Worm (Caenorhabditis elegans) whole organism, midembryonic: ENCODE measurements around the gene crn-6.

Experiments
- T22C8.4 ChIP-seq: fragments of 200-800 bp; sonication (Bioruptor generic); IDR thresholded peaks from 2 replicates; pipeline ENCODE4 v1.3.6; 2022; ENCODE audit warnings: missing genetic modification characterization, missing compliant biosample characterization
- cog-1 ChIP-seq: sonication (generic microtip); optimal IDR thresholded peaks from 2 replicates; lab custom pipeline; 2016; ENCODE audit warnings: missing genetic modification characterization, missing compliant biosample characterization
- flt-1 ChIP-seq: fragments of 200-800 bp; sonication (Bioruptor generic); IDR thresholded peaks from 2 replicates; pipeline ENCODE4 v1.3.6; 2022; ENCODE audit warnings: missing genetic modification characterization, missing compliant biosample characterization
- klf-2 ChIP-seq: fragments of 200-800 bp; sonication (Bioruptor generic); conservative IDR thresholded peaks from 2 replicates; pipeline ENCODE4 v1.3.6; 2022; ENCODE audit warnings: missing genetic modification reagents, missing genetic modification characterization, missing compliant biosample characterization
- med-1 ChIP-seq: sonication (generic microtip); optimal IDR thresholded peaks from 2 replicates; lab custom pipeline; 2017; ENCODE audit warnings: missing genetic modification characterization, mild to moderate bottlenecking, missing compliant biosample characterization, antibody characterized with exemption, missing genetic modification reagents; ENCODE audit not compliant: insufficient read depth
- ref-1 ChIP-seq: fragments of 200-800 bp; sonication (Bioruptor generic); conservative IDR thresholded peaks from 2 replicates; pipeline ENCODE4 v1.3.6; 2022; ENCODE audit warnings: missing genetic modification reagents, missing genetic modification characterization, missing compliant biosample characterization
- tab-1 ChIP-seq: fragments of 200-800 bp; sonication (Bioruptor generic); IDR thresholded peaks from 2 replicates; pipeline ENCODE4 v1.3.6; 2022; ENCODE audit warnings: missing genetic modification characterization, missing compliant biosample characterization
- ztf-23 ChIP-seq: fragments of 200-800 bp; sonication (Bioruptor generic); IDR thresholded peaks from 2 replicates; pipeline ENCODE4 v1.3.6; 2022; ENCODE audit warnings: missing genetic modification reagents, missing genetic modification characterization, missing compliant biosample characterization
- ztf-29 ChIP-seq: fragments of 200-800 bp; sonication (Bioruptor generic); IDR thresholded peaks from 2 replicates; pipeline ENCODE4 v1.3.6; 2022; ENCODE audit warnings: missing genetic modification reagents, missing genetic modification characterization, missing compliant biosample characterization

Gene crn-6

DNA sequence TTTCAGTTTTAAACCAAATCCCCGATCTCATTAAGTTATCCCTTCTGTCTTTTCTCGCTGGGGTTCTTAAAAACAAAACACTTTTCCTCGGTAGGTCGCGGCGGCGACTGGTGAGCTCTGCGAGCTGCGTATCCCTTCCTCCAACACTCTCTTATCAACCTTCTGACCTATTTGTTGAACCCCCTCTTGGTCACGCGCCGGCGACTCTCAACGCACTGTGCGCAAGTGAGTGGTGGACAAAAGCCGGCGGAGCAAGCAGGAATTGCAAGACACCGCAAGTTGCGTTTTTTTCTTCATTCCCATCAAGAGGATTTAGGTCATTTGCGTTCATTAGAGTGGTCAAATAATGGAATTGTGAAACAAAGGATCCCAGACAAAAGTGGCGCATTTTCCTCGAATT is 13.3 kb upstream of the crn-6 start:
- no peak for TF ChIP-seq cog-1 (tag; lab: Kevin White, UChicago)

DNA sequence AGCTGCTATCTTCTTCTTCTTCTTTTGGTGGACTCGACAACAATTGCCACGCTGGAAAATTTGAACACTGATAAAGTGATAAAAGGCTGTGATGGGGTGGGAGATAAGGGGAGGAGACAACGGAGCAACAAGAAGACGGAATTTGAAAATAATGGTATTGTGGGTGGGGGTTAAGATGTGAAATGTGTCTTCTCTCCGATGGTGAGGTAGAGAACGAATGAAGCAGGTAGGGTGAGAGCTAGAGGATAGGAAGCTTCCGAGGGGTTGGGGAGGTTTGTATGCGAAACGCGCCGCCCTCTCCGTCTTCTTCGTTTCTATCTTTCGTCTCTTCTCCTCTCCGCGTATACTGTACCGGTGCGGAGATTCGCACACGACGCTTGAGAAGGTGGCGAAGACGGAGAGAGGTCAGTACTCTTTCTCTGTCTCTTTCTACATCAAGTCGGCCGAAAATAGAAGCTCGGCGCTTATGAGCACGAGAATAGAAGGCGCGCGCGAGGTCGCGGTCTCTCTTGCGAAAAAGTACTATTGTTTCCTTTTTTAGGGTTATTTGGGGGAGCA is 11.6 kb upstream of the crn-6 start, which contains the start of gene chtb-1:
Gene chtb-1 (minus strand): TSS at position 51 of the 558 bp plus-strand sequence.
- no peak for TF ChIP-seq ztf-29
- no peak for TF ChIP-seq klf-2
- TF ChIP-seq ztf-23 (GFP tag; lab: Robert Waterston, UW) = no peak
- TF ChIP-seq med-1 = no peak
- TF ChIP-seq flt-1 (GFP tag; lab: Robert Waterston, UW) = no peak
- TF ChIP-seq ref-1 (GFP tag; lab: Robert Waterston, UW) = no peak
- no peak for TF ChIP-seq cog-1 (tag; lab: Kevin White, UChicago)

- no peak for TF ChIP-seq tab-1
- no peak for TF ChIP-seq ztf-23 (GFP tag; lab: Robert Waterston, UW)
- no peak for TF ChIP-seq med-1
- TF ChIP-seq T22C8.4 (GFP tag; lab: Robert Waterston, UW) = no peak
- no peak for TF ChIP-seq ztf-29
- TF ChIP-seq ref-1 (GFP tag; lab: Robert Waterston, UW) = no peak
- no peak for TF ChIP-seq flt-1 (GFP tag; lab: Robert Waterston, UW)
- TF ChIP-seq cog-1 (tag; lab: Kevin White, UChicago) = no peak
- TF ChIP-seq klf-2 = no peak
These were observed 8.0 kb upstream of the crn-6 start, which contains the start of gene K04H4.5 for ce11 chrIII:9359060-9359459. Gene K04H4.5, plus strand, starts transcription at chrIII:9359360.

DNA sequence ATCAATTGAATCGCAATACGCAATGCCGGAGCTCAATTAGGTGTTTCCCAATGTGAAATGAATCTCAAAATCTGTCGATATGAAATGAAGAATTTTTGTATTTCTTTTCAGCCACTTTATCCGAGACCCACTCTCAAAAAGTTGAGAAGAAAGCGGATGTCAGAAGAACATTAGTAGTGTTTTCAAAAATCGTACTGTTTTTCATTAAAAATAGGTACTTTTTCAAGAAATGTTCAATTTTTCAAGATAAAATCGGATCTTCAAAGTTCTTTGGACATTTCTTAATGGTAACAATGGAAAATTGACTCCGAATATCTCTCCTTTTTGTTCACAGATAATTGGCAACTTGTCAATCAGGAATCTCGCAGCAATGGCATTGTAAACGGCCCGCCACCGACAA is 5.8 kb upstream of the crn-6 start, which contains the start of gene flp-25:
Gene flp-25 (plus strand): TSS at position 301 of the 400 bp plus-strand sequence.
- TF ChIP-seq med-1 (no peak), flt-1 (GFP tag; lab: Robert Waterston, UW) (no peak), tab-1 (no peak), ref-1 (GFP tag; lab: Robert Waterston, UW) (no peak), klf-2 (no peak), ztf-29 (no peak), T22C8.4 (GFP tag; lab: Robert Waterston, UW) (no peak), cog-1 (tag; lab: Kevin White, UChicago) (no peak), ztf-23 (GFP tag; lab: Robert Waterston, UW) (no peak)

DNA sequence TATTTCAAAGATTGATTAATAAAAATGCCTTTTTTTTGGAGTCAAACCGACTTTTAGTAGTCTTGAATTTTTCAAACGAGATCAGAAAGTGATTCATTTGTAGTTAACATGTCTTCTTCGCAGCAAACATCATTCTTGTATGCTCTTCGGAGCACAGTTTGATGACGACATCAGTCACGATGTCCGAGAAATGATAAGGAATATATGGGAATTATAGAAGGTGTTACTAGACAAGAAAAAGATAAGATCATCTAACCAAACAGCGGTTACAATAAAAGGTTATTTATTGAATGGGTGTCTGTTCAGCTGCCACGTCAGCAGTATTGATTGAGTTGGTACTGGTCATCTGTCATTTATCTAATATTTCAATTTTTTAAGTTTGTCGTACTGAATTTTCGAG is 695 bp upstream of the crn-6 start:
- TF ChIP-seq klf-2 (no peak), flt-1 (GFP tag; lab: Robert Waterston, UW) (no peak), ref-1 (GFP tag; lab: Robert Waterston, UW) (no peak), ztf-23 (GFP tag; lab: Robert Waterston, UW) (no peak), T22C8.4 (GFP tag; lab: Robert Waterston, UW) (no peak), tab-1 (no peak), med-1 (no peak), cog-1 (tag; lab: Kevin White, UChicago) (no peak), ztf-29 (no peak)

- no peak for TF ChIP-seq flt-1 (GFP tag; lab: Robert Waterston, UW)
- no peak for TF ChIP-seq ref-1 (GFP tag; lab: Robert Waterston, UW)
- TF ChIP-seq klf-2 = no peak
- no peak for TF ChIP-seq ztf-29
- TF ChIP-seq med-1 = no peak
- no peak for TF ChIP-seq tab-1
- TF ChIP-seq cog-1 (tag; lab: Kevin White, UChicago) = no peak
- no peak for TF ChIP-seq T22C8.4 (GFP tag; lab: Robert Waterston, UW)
- TF ChIP-seq ztf-23 (GFP tag; lab: Robert Waterston, UW) = no peak
These were observed 6.7 kb downstream of the crn-6 start for ce11 chrIII:9373779-9374178.

ce11 chrIII:9376701-9377100 is 9.6 kb downstream of the crn-6 start:
- no peak for TF ChIP-seq med-1

- TF ChIP-seq ztf-23 (GFP tag; lab: Robert Waterston, UW) (no peak), tab-1 (no peak), ztf-29 (no peak), med-1 (no peak), T22C8.4 (GFP tag; lab: Robert Waterston, UW) (no peak), cog-1 (tag; lab: Kevin White, UChicago) (no peak), flt-1 (GFP tag; lab: Robert Waterston, UW) (no peak), klf-2 (no peak), ref-1 (GFP tag; lab: Robert Waterston, UW) (no peak)
These were observed 16.4 kb downstream of the crn-6 start, which contains the start of gene tkr-1 for ce11 chrIII:9383496-9383895. Gene tkr-1, plus strand, starts transcription at chrIII:9383796.

- TF ChIP-seq ref-1 (GFP tag; lab: Robert Waterston, UW) = no peak
- no peak for TF ChIP-seq tab-1
- TF ChIP-seq klf-2 = no peak
- no peak for TF ChIP-seq ztf-23 (GFP tag; lab: Robert Waterston, UW)
- no peak for TF ChIP-seq cog-1 (tag; lab: Kevin White, UChicago)
These were observed 18.5 kb downstream of the crn-6 start, which contains the start of gene C38C10.3 for ce11 chrIII:9385543-9385942. Gene C38C10.3, minus strand, starts transcription at chrIII:9385643.

- TF ChIP-seq flt-1 (GFP tag; lab: Robert Waterston, UW) = no peak
- no peak for TF ChIP-seq ztf-29
- no peak for TF ChIP-seq cog-1 (tag; lab: Kevin White, UChicago)
- TF ChIP-seq klf-2 = no peak
- TF ChIP-seq ref-1 (GFP tag; lab: Robert Waterston, UW) = no peak
- TF ChIP-seq tab-1 = no peak
- no peak for TF ChIP-seq ztf-23 (GFP tag; lab: Robert Waterston, UW)
- TF ChIP-seq T22C8.4 (GFP tag; lab: Robert Waterston, UW) = no peak
- TF ChIP-seq med-1 = no peak
These were observed 22.9 kb downstream of the crn-6 start, which contains the start of gene slc-17.2 for ce11 chrIII:9390007-9390406. Gene slc-17.2, minus strand, starts transcription at chrIII:9390107.

DNA sequence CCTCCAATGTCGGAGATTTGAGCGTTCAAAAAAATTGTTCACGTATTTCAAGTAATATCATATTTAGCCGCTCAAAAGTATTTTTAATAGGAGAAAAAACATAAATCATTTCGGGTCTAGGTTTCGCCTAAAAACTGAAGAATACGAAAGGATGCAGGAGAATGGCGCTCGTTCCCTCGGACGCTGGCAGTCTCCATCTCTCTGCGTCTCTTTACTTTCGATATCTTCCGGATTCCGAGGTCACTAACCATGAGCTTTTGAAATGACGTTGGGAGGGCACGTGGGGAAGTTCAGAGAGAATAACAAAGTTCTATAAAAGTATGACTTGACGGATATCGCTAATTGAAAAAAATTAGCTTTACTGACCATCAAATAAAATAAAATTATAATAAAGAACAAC is 23.9 kb downstream of the crn-6 start:
- TF ChIP-seq med-1 (no peak), flt-1 (GFP tag; lab: Robert Waterston, UW) (no peak), T22C8.4 (GFP tag; lab: Robert Waterston, UW) (no peak), klf-2 (no peak), ref-1 (GFP tag; lab: Robert Waterston, UW) (no peak), ztf-29 (no peak), tab-1 (no peak), ztf-23 (GFP tag; lab: Robert Waterston, UW) (no peak), cog-1 (tag; lab: Kevin White, UChicago) (no peak)
